In genomic region chrX:3969353-3969752, ce11 we compare ENCODE assay signal across 5 worm cellular contexts.
TF ChIP-seq lines count a peak whose summit lies in the region.

No protein-coding gene starts in this region.

TF ChIP-seq in whole organism, L1 larva, 84 proteins besides CTCF, POLR2A, EP300 and RAD21 (continues in another document):
- TF ChIP-seq nhr-20 (tag; optimal IDR thresholded peaks at IDR 0.05; lab: Kevin White, UChicago) (peak; percentile 26), C16A3.4 (tag; optimal IDR thresholded peaks at IDR 0.05; lab: Kevin White, UChicago) (peak; percentile 15), nhr-71 (tag; optimal IDR thresholded peaks at IDR 0.05; lab: Kevin White, UChicago) (peak; percentile 22), swsn-7 (tag; optimal IDR thresholded peaks at IDR 0.05; lab: Kevin White, UChicago) (no peak), jun-1 (tag; optimal IDR thresholded peaks at IDR 0.05; lab: Kevin White, UChicago) (peak; percentile 58), ztf-4 (tag; optimal IDR thresholded peaks at IDR 0.05; lab: Kevin White, UChicago) (no peak), nhr-76 (tag; optimal IDR thresholded peaks at IDR 0.05; lab: Kevin White, UChicago) (no peak), fkh-10 (GFP tag; optimal IDR thresholded peaks at IDR 0.05; lab: Kevin White, UChicago) (no peak), ceh-82 (tag; optimal IDR thresholded peaks at IDR 0.05; lab: Kevin White, UChicago) (peak in 1 of 3 experiments; percentile 3), nhr-12 (tag; optimal IDR thresholded peaks at IDR 0.05; lab: Kevin White, UChicago) (no peak), C04F5.9 (tag; optimal IDR thresholded peaks at IDR 0.05; lab: Kevin White, UChicago) (no peak), elt-3 (tag; optimal IDR thresholded peaks at IDR 0.05; lab: Kevin White, UChicago) (no peak), efl-3 (GFP tag; optimal IDR thresholded peaks at IDR 0.05; lab: Kevin White, UChicago) (no peak), hlh-17 (GFP tag; optimal IDR thresholded peaks at IDR 0.05; lab: Kevin White, UChicago; ENCODE audit: borderline replicate concordance) (no peak), aha-1 (tag; optimal IDR thresholded peaks at IDR 0.05; lab: Kevin White, UChicago) (no peak), nhr-77 (tag; optimal IDR thresholded peaks at IDR 0.05; lab: Kevin White, UChicago) (no peak), alr-1 (tag; optimal IDR thresholded peaks at IDR 0.05; lab: Kevin White, UChicago; ENCODE audit: borderline replicate concordance) (no peak), mdl-1 (tag; optimal IDR thresholded peaks at IDR 0.05; lab: Kevin White, UChicago) (peak in 1 of 2 experiments; percentile 6)

TF ChIP-seq in whole organism, L3 larva, 47 proteins besides CTCF, POLR2A, EP300 and RAD21:
- peak; percentile 47 for TF ChIP-seq nhr-43 (tag; optimal IDR thresholded peaks at IDR 0.05; lab: Kevin White, UChicago; ENCODE audit: poor library complexity, severe bottlenecking)
- peak; percentile 38 for TF ChIP-seq pha-4 (tag; optimal IDR thresholded peaks at IDR 0.05; lab: Kevin White, UChicago)
- TF ChIP-seq lin-39 (tag; optimal IDR thresholded peaks at IDR 0.05; lab: Kevin White, UChicago): peak; percentile 55
- no peak for TF ChIP-seq R02D3.7 (tag; optimal IDR thresholded peaks at IDR 0.05; lab: Kevin White, UChicago)
- peak; percentile 17 for TF ChIP-seq nfya-1 (tag; optimal IDR thresholded peaks at IDR 0.05; lab: Kevin White, UChicago; ENCODE audit: insufficient read depth)
- TF ChIP-seq pqm-1 (tag; optimal IDR thresholded peaks at IDR 0.05; lab: Kevin White, UChicago): peak; percentile 9
- TF ChIP-seq ceh-9 (tag; optimal IDR thresholded peaks at IDR 0.05; lab: Kevin White, UChicago): no peak
- TF ChIP-seq nhr-25 (tag; optimal IDR thresholded peaks at IDR 0.05; lab: Kevin White, UChicago): peak; percentile 41

TF ChIP-seq in whole organism, early embryonic, 17 proteins besides CTCF, POLR2A, EP300 and RAD21:
- no peak for TF ChIP-seq tra-4 (tag; optimal IDR thresholded peaks at IDR 0.05; lab: Kevin White, UChicago)
- peak; percentile 56 for TF ChIP-seq ceh-36 (tag; optimal IDR thresholded peaks at IDR 0.05; lab: Kevin White, UChicago)
- TF ChIP-seq hmg-4 (GFP tag; optimal IDR thresholded peaks at IDR 0.05; lab: Kevin White, UChicago): no peak
- TF ChIP-seq scrt-1 (GFP tag; IDR thresholded peaks at IDR 0.05; lab: Robert Waterston, UW): peak; percentile 84
- TF ChIP-seq aly-1 (tag; optimal IDR thresholded peaks at IDR 0.05; lab: Kevin White, UChicago): no peak
- TF ChIP-seq ama-1 (optimal IDR thresholded peaks at IDR 0.05; lab: Kevin White, UChicago): no peak
- TF ChIP-seq tbx-11 (GFP tag; IDR thresholded peaks at IDR 0.05; lab: Robert Waterston, UW): peak; percentile 80
- peak; percentile 31 for TF ChIP-seq ceh-13 (GFP tag; optimal IDR thresholded peaks at IDR 0.05; lab: Kevin White, UChicago)
- TF ChIP-seq B0310.2 (tag; optimal IDR thresholded peaks at IDR 0.05; lab: Kevin White, UChicago): no peak
- TF ChIP-seq F13C5.2 (tag; optimal IDR thresholded peaks at IDR 0.05; lab: Kevin White, UChicago): no peak
- TF ChIP-seq sea-1 (GFP tag; conservative IDR thresholded peaks at IDR 0.05; lab: Robert Waterston, UW): peak; percentile 80
- no peak for TF ChIP-seq hmbx-1 (tag; optimal IDR thresholded peaks at IDR 0.05; lab: Kevin White, UChicago)
- TF ChIP-seq ets-7 (tag; optimal IDR thresholded peaks at IDR 0.05; lab: Kevin White, UChicago): no peak
- TF ChIP-seq tbx-37 (GFP tag; conservative IDR thresholded peaks at IDR 0.05; lab: Robert Waterston, UW): peak; percentile 84
- TF ChIP-seq pes-1 (GFP tag; IDR thresholded peaks at IDR 0.05; lab: Robert Waterston, UW): peak; percentile 87
- no peak for TF ChIP-seq hnd-1 (tag; optimal IDR thresholded peaks at IDR 0.05; lab: Kevin White, UChicago)
- peak; percentile 81 for TF ChIP-seq flt-1 (GFP tag; IDR thresholded peaks at IDR 0.05; lab: Robert Waterston, UW)
TF ChIP-seq in whole organism, early embryonic: peak in this region for 8.

TF ChIP-seq in whole organism, midembryonic, 9 proteins besides CTCF, POLR2A, EP300 and RAD21:
- TF ChIP-seq ztf-29 (GFP tag; IDR thresholded peaks at IDR 0.05; lab: Robert Waterston, UW) (peak; percentile 84), med-1 (GFP tag; optimal IDR thresholded peaks at IDR 0.05; lab: Kevin White, UChicago; ENCODE audit: insufficient read depth) (peak; percentile 52), tab-1 (GFP tag; IDR thresholded peaks at IDR 0.05; lab: Robert Waterston, UW) (peak; percentile 87), T22C8.4 (GFP tag; IDR thresholded peaks at IDR 0.05; lab: Robert Waterston, UW) (peak; percentile 79), ref-1 (GFP tag; conservative IDR thresholded peaks at IDR 0.05; lab: Robert Waterston, UW) (peak; percentile 73), ztf-23 (GFP tag; IDR thresholded peaks at IDR 0.05; lab: Robert Waterston, UW) (peak; percentile 83), flt-1 (GFP tag; IDR thresholded peaks at IDR 0.05; lab: Robert Waterston, UW) (peak; percentile 92), cog-1 (tag; optimal IDR thresholded peaks at IDR 0.05; lab: Kevin White, UChicago) (no peak), klf-2 (GFP tag; conservative IDR thresholded peaks at IDR 0.05; lab: Robert Waterston, UW) (no peak; the same call in 1 of the 2 replicates)

TF ChIP-seq in whole organism, young adult, 124 proteins besides CTCF, POLR2A, EP300 and RAD21 (continues in another document):
- TF ChIP-seq die-1 (tag; optimal IDR thresholded peaks at IDR 0.05; lab: Kevin White, UChicago) (peak; percentile 41), mxl-1 (tag; optimal IDR thresholded peaks at IDR 0.05; lab: Kevin White, UChicago) (peak; percentile 70), madf-8 (GFP tag; conservative IDR thresholded peaks at IDR 0.05; lab: Robert Waterston, UW) (no peak), egl-18 (GFP tag; IDR thresholded peaks at IDR 0.05; lab: Robert Waterston, UW) (no peak), madf-6 (GFP tag; IDR thresholded peaks at IDR 0.05; lab: Robert Waterston, UW) (peak; percentile 45; the same call in 1 of the 2 replicates), ceh-27 (GFP tag; optimal IDR thresholded peaks at IDR 0.05; lab: Kevin White, UChicago) (peak; percentile 39), Y95B8A.8 (GFP tag; IDR thresholded peaks at IDR 0.05; lab: Robert Waterston, UW) (no peak), lin-40 (tag; optimal IDR thresholded peaks at IDR 0.05; lab: Kevin White, UChicago) (no peak), nfya-1 (tag; optimal IDR thresholded peaks at IDR 0.05; lab: Kevin White, UChicago; ENCODE audit: borderline replicate concordance, insufficient read depth) (no peak), C06A6.2 (GFP tag; conservative IDR thresholded peaks at IDR 0.05; lab: Robert Waterston, UW) (0 out of 2 replicates have a peak, but pooled peaks have one; percentile 33), rcor-1 (GFP tag; IDR thresholded peaks at IDR 0.05; lab: Robert Waterston, UW) (peak; percentile 72), lin-54 (GFP tag; optimal IDR thresholded peaks at IDR 0.05; lab: Kevin White, UChicago) (peak; percentile 10), cebp-1 (GFP tag; IDR thresholded peaks at IDR 0.05; lab: Robert Waterston, UW) (no peak), cebp-1 (tag; optimal IDR thresholded peaks at IDR 0.05; lab: Kevin White, UChicago) (no peak), F57C9.4 (tag; optimal IDR thresholded peaks at IDR 0.05; lab: Kevin White, UChicago) (no peak), chd-7 (tag; optimal IDR thresholded peaks at IDR 0.05; lab: Kevin White, UChicago) (peak; percentile 9), xnd-1 (tag; optimal IDR thresholded peaks at IDR 0.05; lab: Kevin White, UChicago) (no peak), Y53G8AR.9 (GFP tag; conservative IDR thresholded peaks at IDR 0.05; lab: Robert Waterston, UW) (peak; percentile 76), zfh-2 (GFP tag; conservative IDR thresholded peaks at IDR 0.05; lab: Robert Waterston, UW) (no peak), bed-2 (GFP tag; IDR thresholded peaks at IDR 0.05; lab: Robert Waterston, UW) (no peak), hmg-1.2 (GFP tag; IDR thresholded peaks at IDR 0.05; lab: Robert Waterston, UW) (peak; percentile 67), hmg-20 (GFP tag; IDR thresholded peaks at IDR 0.05; lab: Robert Waterston, UW) (no peak), unc-62 (GFP tag; optimal IDR thresholded peaks at IDR 0.05; lab: Kevin White, UChicago) (no peak), B0035.1 (tag; optimal IDR thresholded peaks at IDR 0.05; lab: Kevin White, UChicago) (no peak), F33H1.4 (GFP tag; IDR thresholded peaks at IDR 0.05; lab: Robert Waterston, UW) (no peak), zim-3 (tag; optimal IDR thresholded peaks at IDR 0.05; lab: Kevin White, UChicago) (peak; percentile 26), C17E4.6 (GFP tag; IDR thresholded peaks at IDR 0.05; lab: Robert Waterston, UW) (no peak), pbrm-1 (GFP tag; IDR thresholded peaks at IDR 0.05; lab: Robert Waterston, UW) (peak; percentile 59; the same call in 1 of the 2 replicates), tbp1 (GFP tag; optimal IDR thresholded peaks at IDR 0.05; lab: Kevin White, UChicago) (peak; percentile 91), lag-1 (GFP tag; IDR thresholded peaks at IDR 0.05; lab: Robert Waterston, UW) (no peak), lir-1 (GFP tag; conservative IDR thresholded peaks at IDR 0.05; lab: Robert Waterston, UW) (peak; percentile 33; the same call in 1 of the 2 replicates), mel-28 (tag; optimal IDR thresholded peaks at IDR 0.05; lab: Kevin White, UChicago; ENCODE audit: borderline replicate concordance) (no peak), attf-5 (GFP tag; optimal IDR thresholded peaks at IDR 0.05; lab: Kevin White, UChicago) (no peak), sea-2 (GFP tag; IDR thresholded peaks at IDR 0.05; lab: Robert Waterston, UW) (0 out of 2 replicates have a peak, but pooled peaks have one; percentile 26), nhr-90 (tag; optimal IDR thresholded peaks at IDR 0.05; lab: Kevin White, UChicago) (no peak), B0261.1 (tag; optimal IDR thresholded peaks at IDR 0.05; lab: Kevin White, UChicago) (peak; percentile 41), ceh-100 (GFP tag; IDR thresholded peaks at IDR 0.05; lab: Robert Waterston, UW) (no peak), aptf-3 (GFP tag; IDR thresholded peaks at IDR 0.05; lab: Robert Waterston, UW) (0 out of 2 replicates have a peak, but pooled peaks have one; percentile 31), ceh-40 (GFP tag; IDR thresholded peaks at IDR 0.05; lab: Robert Waterston, UW) (peak; percentile 73; the same call in 1 of the 2 replicates), attf-3 (GFP tag; conservative IDR thresholded peaks at IDR 0.05; lab: Robert Waterston, UW) (no peak), F55B11.4 (tag; optimal IDR thresholded peaks at IDR 0.05; lab: Kevin White, UChicago; ENCODE audit: borderline replicate concordance, insufficient read depth) (peak; percentile 8), Y56A3A.18 (GFP tag; IDR thresholded peaks at IDR 0.05; lab: Robert Waterston, UW) (peak; percentile 64; the same call in 1 of the 2 replicates), tlf-1 (GFP tag; optimal IDR thresholded peaks at IDR 0.05; lab: Kevin White, UChicago) (no peak), T26A5.8 (tag; optimal IDR thresholded peaks at IDR 0.05; lab: Kevin White, UChicago) (no peak)
